Fruit fly (Drosophila melanogaster): ENCODE results near the gene sog.
A peak's percentile ranks its signal among the peaks of the same experiment; 100 is the strongest.

sog gene

DNA sequence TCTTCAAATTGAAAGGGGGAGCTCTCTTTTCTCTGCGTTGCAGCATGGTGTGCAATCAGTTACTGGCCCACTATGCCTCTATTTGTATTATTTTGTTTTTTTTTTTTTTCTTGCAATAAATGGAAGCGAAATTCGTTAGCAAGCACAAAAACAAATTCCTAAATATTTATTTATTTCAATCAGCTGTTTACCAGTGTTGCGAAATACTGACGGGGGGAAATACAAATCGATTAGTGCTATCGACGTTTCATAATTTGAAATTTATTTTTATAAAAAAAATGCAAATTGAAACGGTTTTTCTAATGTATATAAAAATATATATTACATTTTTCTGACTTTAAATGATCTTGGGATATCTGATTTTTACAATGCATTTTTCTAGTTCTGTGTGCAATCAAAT lies 61.3 kb downstream of the sog start, which contains the start of gene CG15643 (continued):
- no peak for TF ChIP-seq CG6791 (GFP tag; IDR thresholded peaks at IDR 0.05; ENCODE audit: partially characterized antibody)
- TF ChIP-seq cad (GFP tag; optimal IDR thresholded peaks at IDR 0.05), result no peak
- TF ChIP-seq CG13894 (tag; optimal IDR thresholded peaks at IDR 0.05), result no peak
- TF ChIP-seq Doc3 (GFP tag; IDR thresholded peaks at IDR 0.05; ENCODE audit: partially characterized antibody), result 0 out of 3 replicates have a peak, but pooled peaks have one; percentile 16
- 0 out of 2 replicates have a peak, but pooled peaks have one; percentile 8 for TF ChIP-seq onecut (GFP tag; IDR thresholded peaks at IDR 0.05)
- no peak for TF ChIP-seq CG11504 (tag; optimal IDR thresholded peaks at IDR 0.05)
- TF ChIP-seq Dp (GFP tag; optimal IDR thresholded peaks at IDR 0.05), result peak; percentile 61
- TF ChIP-seq Oli (tag; optimal IDR thresholded peaks at IDR 0.05), result no peak
- TF ChIP-seq CG16813 (GFP tag; IDR thresholded peaks at IDR 0.05; ENCODE audit: partially characterized antibody), result no peak
- peak; percentile 68 for TF ChIP-seq E2f2 (GFP tag; IDR thresholded peaks at IDR 0.05)
- no peak for TF ChIP-seq tx (GFP tag; optimal IDR thresholded peaks at IDR 0.05)
- 0 out of 2 replicates have a peak, but pooled peaks have one; percentile 19 for TF ChIP-seq CG13287 (GFP tag; IDR thresholded peaks at IDR 0.05; ENCODE audit: partially characterized antibody)
- no peak for TF ChIP-seq dm (GFP tag; optimal IDR thresholded peaks at IDR 0.05)
- TF ChIP-seq yki (optimal IDR thresholded peaks at IDR 0.05), result no peak
- TF ChIP-seq run (tag; optimal IDR thresholded peaks at IDR 0.05), result no peak
- TF ChIP-seq ken (GFP tag; IDR thresholded peaks at IDR 0.05), result no peak
- TF ChIP-seq crol (GFP tag; IDR thresholded peaks at IDR 0.05), result no peak
- no peak for TF ChIP-seq repo (GFP tag; optimal IDR thresholded peaks at IDR 0.05)
- no peak for TF ChIP-seq CG5245 (GFP tag; optimal IDR thresholded peaks at IDR 0.05)
- no peak for TF ChIP-seq cas (GFP tag; IDR thresholded peaks at IDR 0.05)
- TF ChIP-seq CG14050 (GFP tag; IDR thresholded peaks at IDR 0.05), result no peak
- no peak for TF ChIP-seq Eip74EF (GFP tag; optimal IDR thresholded peaks at IDR 0.05)
- no peak for TF ChIP-seq Nf-YC (tag; optimal IDR thresholded peaks at IDR 0.05)
- TF ChIP-seq Pdp1 (GFP tag; optimal IDR thresholded peaks at IDR 0.05), result no peak
- TF ChIP-seq chinmo (GFP tag; IDR thresholded peaks at IDR 0.05; ENCODE audit: partially characterized antibody), result no peak
- no peak for TF ChIP-seq CG17912 (GFP tag; optimal IDR thresholded peaks at IDR 0.05)
- no peak for TF ChIP-seq oc (tag; optimal IDR thresholded peaks at IDR 0.05)
- TF ChIP-seq CG10543 (GFP tag; optimal IDR thresholded peaks at IDR 0.05), result no peak
- no peak for TF ChIP-seq CG8290 (GFP tag; optimal IDR thresholded peaks at IDR 0.05)
- no peak for TF ChIP-seq CG8290 (tag; optimal IDR thresholded peaks at IDR 0.05)
- TF ChIP-seq MBD-R2 (GFP tag; IDR thresholded peaks at IDR 0.05), result peak; percentile 70
- no peak for TF ChIP-seq ci (GFP tag; IDR thresholded peaks at IDR 0.05)
- TF ChIP-seq pb (GFP tag; optimal IDR thresholded peaks at IDR 0.05), result no peak
- TF ChIP-seq stwl (tag; optimal IDR thresholded peaks at IDR 0.05), result peak; percentile 46
- no peak for TF ChIP-seq bab2 (GFP tag; optimal IDR thresholded peaks at IDR 0.05)
- no peak for TF ChIP-seq da (GFP tag; optimal IDR thresholded peaks at IDR 0.05)
- no peak for TF ChIP-seq slbo (GFP tag; IDR thresholded peaks at IDR 0.05)
- no peak for TF ChIP-seq gsb-n (tag; optimal IDR thresholded peaks at IDR 0.05)
- no peak for TF ChIP-seq CG5953 (GFP tag; IDR thresholded peaks at IDR 0.05)
- TF ChIP-seq unpg (GFP tag; optimal IDR thresholded peaks at IDR 0.05), result no peak
- no peak for TF ChIP-seq fd96Cb (tag; optimal IDR thresholded peaks at IDR 0.05)
- peak; percentile 21; the same call in 1 of the 2 replicates for TF ChIP-seq amos (GFP tag; IDR thresholded peaks at IDR 0.05; ENCODE audit: partially characterized antibody)
- TF ChIP-seq hbn (GFP tag; IDR thresholded peaks at IDR 0.05; ENCODE audit: partially characterized antibody), result 0 out of 2 replicates have a peak, but pooled peaks have one; percentile 21
- no peak for TF ChIP-seq emc (GFP tag; optimal IDR thresholded peaks at IDR 0.05)
- no peak for TF ChIP-seq Usf (GFP tag; optimal IDR thresholded peaks at IDR 0.05)
- no peak for TF ChIP-seq Kr (GFP tag; optimal IDR thresholded peaks at IDR 0.05)
- no peak for TF ChIP-seq NC2β (GFP tag; optimal IDR thresholded peaks at IDR 0.05)
- peak; percentile 24; the same call in 1 of the 2 replicates for TF ChIP-seq unc-4 (GFP tag; IDR thresholded peaks at IDR 0.05; ENCODE audit: partially characterized antibody)
- no peak for TF ChIP-seq CG4360 (GFP tag; IDR thresholded peaks at IDR 0.05)
- no peak for TF ChIP-seq CG30431 (GFP tag; optimal IDR thresholded peaks at IDR 0.05)
- TF ChIP-seq CG1233 (GFP tag; optimal IDR thresholded peaks at IDR 0.05), result no peak
